Worm (Caenorhabditis elegans) whole organism, L2 larva: ENCODE data around the gene trpp-11.

Experiments used
- C34F6.9 ChIP-seq: fragments of 150-350 bp; optimal IDR thresholded peaks from 2 replicates; lab custom pipeline; 2014; ENCODE audit warnings: missing biosample characterization, missing genetic modification characterization
- F13H6.1 ChIP-seq: sonication (generic microtip); optimal IDR thresholded peaks from 2 replicates; lab custom pipeline; 2016; ENCODE audit warnings: missing genetic modification characterization, missing compliant biosample characterization
- R02D3.7 ChIP-seq: fragments of 150-350 bp; optimal IDR thresholded peaks from 2 replicates; lab custom pipeline; 2014; ENCODE audit warnings: missing biosample characterization, missing genetic modification characterization
- Y55F3AM.14 ChIP-seq: fragments of 200-800 bp; sonication (Bioruptor generic); optimal IDR thresholded peaks from 2 replicates; lab custom pipeline; 2018; ENCODE audit warnings: mild to moderate bottlenecking, missing genetic modification characterization, missing compliant biosample characterization
- ZK546.5 ChIP-seq: sonication (generic microtip); optimal IDR thresholded peaks from 2 replicates; lab custom pipeline; 2017; ENCODE audit warnings: missing biosample characterization, missing genetic modification characterization
- alr-1 ChIP-seq: fragments of 150-350 bp; optimal IDR thresholded peaks from 2 replicates; lab custom pipeline; 2014; ENCODE audit warnings: missing biosample characterization, missing genetic modification characterization
- aly-2 ChIP-seq: fragments of 150-350 bp; optimal IDR thresholded peaks from 2 replicates; lab custom pipeline; 2014; ENCODE audit warnings: missing biosample characterization, missing genetic modification characterization
- ama-1 ChIP-seq: fragments of 150-350 bp; optimal IDR thresholded peaks from 2 replicates; lab custom pipeline; 2018; ENCODE audit warnings: inconsistent platforms
- blmp-1 ChIP-seq: sonication (generic microtip); optimal IDR thresholded peaks from 2 replicates; lab custom pipeline; 2017; ENCODE audit warnings: missing genetic modification characterization, mild to moderate bottlenecking, missing compliant biosample characterization, antibody characterized with exemption, moderate library complexity; ENCODE audit not compliant: insufficient read depth
- ceh-16 ChIP-seq: fragments of 150-350 bp; optimal IDR thresholded peaks from 2 replicates; lab custom pipeline; 2014; ENCODE audit warnings: missing biosample characterization, missing genetic modification characterization
- ceh-82 ChIP-seq: fragments of 150-350 bp; optimal IDR thresholded peaks from 2 replicates; lab custom pipeline; 2014; ENCODE audit warnings: missing biosample characterization, missing genetic modification characterization
- crh-2 ChIP-seq: sonication (generic microtip); optimal IDR thresholded peaks from 2 replicates; lab custom pipeline; 2017; ENCODE audit warnings: missing biosample characterization, missing genetic modification characterization
- dmd-4 ChIP-seq: sonication (generic microtip); optimal IDR thresholded peaks from 2 replicates; lab custom pipeline; 2017; ENCODE audit warnings: missing biosample characterization, missing genetic modification characterization
- egl-27 ChIP-seq: sonication (generic microtip); optimal IDR thresholded peaks from 3 replicates; lab custom pipeline; 2017; ENCODE audit warnings: missing biosample characterization, missing genetic modification reagents, missing genetic modification characterization
- elt-1 ChIP-seq: fragments of 150-350 bp; optimal IDR thresholded peaks from 2 replicates; lab custom pipeline; 2014; ENCODE audit warnings: missing biosample characterization, missing genetic modification characterization
- elt-3 ChIP-seq: sonication (generic microtip); optimal IDR thresholded peaks from 2 replicates; lab custom pipeline; 2017; ENCODE audit warnings: missing biosample characterization, missing genetic modification characterization
- gmeb-1 ChIP-seq: fragments of 150-350 bp; optimal IDR thresholded peaks from 2 replicates; lab custom pipeline; 2014; ENCODE audit warnings: missing biosample characterization, missing genetic modification characterization
- lin-11 ChIP-seq: fragments of 150-350 bp; sonication (generic microtip); optimal IDR thresholded peaks from 2 replicates; lab custom pipeline; 2014; ENCODE audit warnings: missing biosample characterization, missing genetic modification characterization, inconsistent platforms, mixed read lengths
- lin-13 ChIP-seq: fragments of 150-350 bp; optimal IDR thresholded peaks from 2 replicates; lab custom pipeline; 2014; ENCODE audit warnings: missing biosample characterization, missing genetic modification reagents, missing genetic modification characterization
- lin-39 ChIP-seq: fragments of 150-350 bp; optimal IDR thresholded peaks from 2 replicates; lab custom pipeline; 2014; ENCODE audit warnings: missing biosample characterization, missing genetic modification reagents, missing genetic modification characterization
- mbf-1 ChIP-seq: sonication (generic microtip); optimal IDR thresholded peaks from 2 replicates; lab custom pipeline; 2017; ENCODE audit warnings: missing biosample characterization, missing genetic modification characterization
- mdl-1 ChIP-seq, 2 experiments: fragments of 150-350 bp in 1 of 2; sonication (generic microtip) in 1 of 2; optimal IDR thresholded peaks; 2 replicates each; lab custom pipeline; 2017; ENCODE audit warnings: missing biosample characterization in 2 of 2, missing genetic modification characterization in 2 of 2
- nhr-10 ChIP-seq: sonication (generic microtip); optimal IDR thresholded peaks from 2 replicates; lab custom pipeline; 2017; ENCODE audit warnings: missing biosample characterization, missing genetic modification characterization
- nhr-12 ChIP-seq: fragments of 150-350 bp; optimal IDR thresholded peaks from 2 replicates; lab custom pipeline; 2014; ENCODE audit warnings: missing biosample characterization, missing genetic modification characterization
- nhr-129 ChIP-seq: fragments of 150-350 bp; optimal IDR thresholded peaks from 2 replicates; lab custom pipeline; 2014; ENCODE audit warnings: missing biosample characterization, missing genetic modification characterization
- nhr-23 ChIP-seq: fragments of 150-350 bp; optimal IDR thresholded peaks from 2 replicates; lab custom pipeline; 2014; ENCODE audit warnings: missing biosample characterization, missing genetic modification reagents, missing genetic modification characterization
- nhr-237 ChIP-seq: fragments of 150-350 bp; optimal IDR thresholded peaks from 2 replicates; lab custom pipeline; 2014; ENCODE audit warnings: missing biosample characterization, missing genetic modification characterization
- nhr-25 ChIP-seq: fragments of 150-350 bp; sonication (generic microtip); optimal IDR thresholded peaks from 3 replicates; lab custom pipeline; 2014; ENCODE audit warnings: missing biosample characterization, missing genetic modification characterization
- nhr-6 ChIP-seq: fragments of 150-350 bp; optimal IDR thresholded peaks from 2 replicates; lab custom pipeline; 2014; ENCODE audit warnings: missing biosample characterization, missing genetic modification characterization
- peb-1 ChIP-seq: fragments of 150-350 bp; optimal IDR thresholded peaks from 2 replicates; lab custom pipeline; 2014; ENCODE audit warnings: missing biosample characterization, missing genetic modification characterization
- sma-3 ChIP-seq: sonication (generic microtip); optimal IDR thresholded peaks from 2 replicates; lab custom pipeline; 2016; ENCODE audit warnings: missing genetic modification reagents, missing genetic modification characterization, missing compliant biosample characterization
- snpc-4 ChIP-seq: fragments of 150-350 bp; optimal IDR thresholded peaks from 2 replicates; lab custom pipeline; 2014; ENCODE audit warnings: missing biosample characterization, missing genetic modification characterization
- unc-39 ChIP-seq: fragments of 150-350 bp; optimal IDR thresholded peaks from 2 replicates; lab custom pipeline; 2014; ENCODE audit warnings: missing biosample characterization, missing genetic modification characterization
- unc-55 ChIP-seq: fragments of 150-350 bp; sonication (generic microtip); optimal IDR thresholded peaks from 3 replicates; lab custom pipeline; 2014; ENCODE audit warnings: missing biosample characterization, missing genetic modification reagents, missing genetic modification characterization
- ztf-1 ChIP-seq: fragments of 200-800 bp; sonication (Bioruptor generic); conservative IDR thresholded peaks from 2 replicates; pipeline ENCODE4 v1.3.6; 2022; ENCODE audit warnings: missing genetic modification characterization, missing compliant biosample characterization
- ztf-11 ChIP-seq: sonication (generic microtip); optimal IDR thresholded peaks from 2 replicates; lab custom pipeline; 2017; ENCODE audit warnings: missing biosample characterization, missing genetic modification characterization
- ztf-4 ChIP-seq: fragments of 150-350 bp; optimal IDR thresholded peaks from 2 replicates; lab custom pipeline; 2014; ENCODE audit warnings: missing biosample characterization, missing genetic modification characterization

The trpp-11 gene

DNA sequence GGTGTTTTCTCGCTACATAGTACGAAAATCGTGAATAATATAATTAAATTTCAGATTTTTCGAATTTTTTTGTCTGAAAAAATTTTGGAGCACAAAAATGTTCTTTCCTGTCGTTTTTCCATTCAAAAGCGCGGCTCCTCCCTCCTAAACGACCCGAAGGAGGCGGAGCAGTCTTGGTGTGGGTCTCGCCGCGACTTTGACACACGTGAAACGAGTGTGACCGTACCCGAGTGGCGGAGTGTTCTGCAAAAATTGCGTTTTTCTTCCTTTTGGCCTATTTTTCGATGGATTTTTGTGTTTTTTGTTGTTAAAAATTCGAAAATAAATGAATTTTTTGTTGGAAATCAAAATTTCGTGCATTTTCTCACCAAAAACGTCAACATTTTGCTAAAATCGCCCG, 1.3 kb upstream of the trpp-11 start, which contains the start of gene snt-2 (continued):
- peak in 1 of 2 experiments; percentile 39 for TF ChIP-seq mdl-1 (tag; optimal IDR thresholded peaks at IDR 0.05; lab: Kevin White, UChicago)
- TF ChIP-seq nhr-10 (tag; lab: Kevin White, UChicago), result no peak
- TF ChIP-seq elt-3 (tag; lab: Kevin White, UChicago), result no peak
- no peak for TF ChIP-seq egl-27 (tag; lab: Kevin White, UChicago)
- TF ChIP-seq peb-1, result no peak
- TF ChIP-seq C34F6.9, result peak; percentile 72
- no peak for TF ChIP-seq aly-2 (tag; lab: Kevin White, UChicago)
- TF ChIP-seq crh-2 (tag; lab: Kevin White, UChicago), result peak; percentile 81
- TF ChIP-seq nhr-6 (tag; lab: Kevin White, UChicago), result no peak
- no peak for TF ChIP-seq nhr-237 (tag; lab: Kevin White, UChicago)
- TF ChIP-seq alr-1 (tag; lab: Kevin White, UChicago), result no peak
- TF ChIP-seq lin-11 (tag; lab: Kevin White, UChicago), result peak; percentile 72
- peak; percentile 78 for TF ChIP-seq gmeb-1 (tag; lab: Kevin White, UChicago)
- peak; percentile 21 for TF ChIP-seq ceh-16 (tag; lab: Kevin White, UChicago)
- peak; percentile 61 for TF ChIP-seq sma-3 (GFP tag; lab: Kevin White, UChicago)
- TF ChIP-seq mbf-1 (tag; lab: Kevin White, UChicago), result no peak
- TF ChIP-seq lin-39, result no peak
- peak; percentile 75 for TF ChIP-seq lin-13 (GFP tag; lab: Kevin White, UChicago)
- no peak for TF ChIP-seq R02D3.7 (tag; lab: Kevin White, UChicago)
- peak; percentile 45 for TF ChIP-seq F13H6.1 (tag; lab: Kevin White, UChicago)
- TF ChIP-seq, all 48 proteins: peak for 20

DNA sequence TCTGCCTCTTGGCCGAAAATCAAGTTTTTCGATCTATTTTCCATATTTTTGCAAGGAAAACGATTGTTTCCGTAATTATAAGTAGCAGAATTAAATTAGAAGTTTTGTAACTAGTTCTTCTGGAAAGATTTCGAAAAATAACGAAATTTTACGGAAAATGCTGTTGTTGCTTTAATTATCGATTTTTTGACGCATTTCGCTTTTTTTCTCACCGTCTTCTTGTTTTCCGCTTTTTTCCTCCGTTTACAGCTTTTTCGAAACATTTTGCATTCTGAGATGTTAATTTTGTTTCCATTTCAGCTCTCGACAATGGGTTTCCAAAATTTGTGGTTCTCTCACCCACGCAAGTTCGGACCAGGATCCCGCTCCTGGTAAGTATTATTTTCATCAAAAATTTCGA, 936 bp upstream of the trpp-11 start, which contains the start of gene rps-29:
Gene rps-29 (plus strand): TSS at position 301 of the 400 bp plus-strand sequence.
- no peak for TF ChIP-seq gmeb-1 (tag; lab: Kevin White, UChicago)
- no peak for TF ChIP-seq C34F6.9
- TF ChIP-seq unc-55 (GFP tag; lab: Kevin White, UChicago), result no peak
- no peak for TF ChIP-seq nhr-12 (tag; lab: Kevin White, UChicago)
- TF ChIP-seq nhr-10 (tag; lab: Kevin White, UChicago), result no peak
- no peak for TF ChIP-seq nhr-23 (tag; lab: Kevin White, UChicago)
- TF ChIP-seq peb-1, result no peak
- TF ChIP-seq unc-39 (tag; lab: Kevin White, UChicago), result no peak
- no peak for TF ChIP-seq lin-13 (GFP tag; lab: Kevin White, UChicago)
- TF ChIP-seq crh-2 (tag; lab: Kevin White, UChicago), result no peak
- no peak for TF ChIP-seq blmp-1 (tag; lab: Kevin White, UChicago)
- no peak for TF ChIP-seq aly-2 (tag; lab: Kevin White, UChicago)
- TF ChIP-seq snpc-4 (tag; lab: Kevin White, UChicago), result no peak
- TF ChIP-seq lin-39, result no peak
- no peak for TF ChIP-seq ztf-1 (GFP tag; lab: Robert Waterston, UW)
- TF ChIP-seq alr-1 (tag; lab: Kevin White, UChicago), result no peak
- TF ChIP-seq ztf-4 (tag; lab: Kevin White, UChicago), result no peak

DNA sequence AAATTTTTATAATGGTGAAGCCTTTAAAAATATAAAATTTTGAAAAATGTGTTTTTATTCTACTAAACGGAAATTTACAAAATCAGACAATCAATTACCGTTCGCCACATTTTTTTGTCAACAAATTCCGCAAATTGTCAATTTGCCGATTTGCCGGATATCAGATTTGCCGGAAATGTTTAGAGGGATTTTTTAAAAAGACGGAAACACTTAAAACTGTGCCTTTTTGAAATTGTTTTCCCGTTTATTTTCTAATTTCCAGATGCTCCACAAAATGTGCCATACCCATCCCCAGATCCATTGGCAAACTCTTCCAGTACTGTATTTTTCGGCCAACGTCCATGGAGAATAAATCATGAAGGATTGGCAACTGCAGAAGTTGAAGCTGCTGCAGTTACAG, 2.6 kb downstream of the trpp-11 start:
- TF ChIP-seq peb-1 (no peak), Y55F3AM.14 (GFP tag; lab: Kevin White, UChicago) (no peak), lin-11 (tag; lab: Kevin White, UChicago) (no peak), aly-2 (tag; lab: Kevin White, UChicago) (no peak), nhr-129 (tag; lab: Kevin White, UChicago) (no peak), elt-1 (no peak), nhr-25 (tag; lab: Kevin White, UChicago) (no peak), elt-3 (tag; lab: Kevin White, UChicago) (no peak), ama-1 (no peak), ztf-11 (tag; lab: Kevin White, UChicago) (no peak), dmd-4 (no peak), ztf-1 (GFP tag; lab: Robert Waterston, UW) (no peak), ceh-82 (no peak), gmeb-1 (tag; lab: Kevin White, UChicago) (no peak), unc-55 (GFP tag; lab: Kevin White, UChicago) (no peak), snpc-4 (tag; lab: Kevin White, UChicago) (no peak), ZK546.5 (no peak)

DNA sequence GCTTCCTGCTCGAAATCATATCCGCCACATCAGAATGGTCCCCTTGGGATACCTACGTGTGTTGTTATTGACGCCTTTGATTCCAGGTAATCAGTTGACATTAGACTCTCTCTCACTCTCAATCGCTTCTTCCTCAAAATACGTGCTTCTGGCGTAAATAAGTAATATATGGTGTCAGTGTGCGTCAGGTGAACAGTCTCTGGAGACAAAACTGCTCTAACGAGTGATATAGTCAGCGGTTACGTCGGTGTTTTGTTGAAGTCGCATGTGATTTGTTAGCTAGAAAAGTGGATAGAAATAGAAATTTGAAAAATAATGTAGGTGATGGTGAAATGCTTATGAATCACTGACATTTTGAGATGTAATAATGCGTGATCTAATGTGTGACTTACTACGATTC, 7.1 kb downstream of the trpp-11 start:
- no peak for TF ChIP-seq lin-11 (tag; lab: Kevin White, UChicago)
